Worm (Caenorhabditis elegans) whole organism, L3 larva: ENCODE results near the gene tbc-3.

Experiments used
- R02D3.7 ChIP-seq: fragments of 150-350 bp; optimal IDR thresholded peaks from 2 replicates; lab custom pipeline; 2014; ENCODE audit warnings: missing biosample characterization, missing genetic modification characterization
- ceh-82 ChIP-seq: fragments of 150-350 bp; optimal IDR thresholded peaks from 2 replicates; lab custom pipeline; 2014; ENCODE audit warnings: missing biosample characterization, missing genetic modification characterization
- elt-1 ChIP-seq: fragments of 150-350 bp; optimal IDR thresholded peaks from 2 replicates; lab custom pipeline; 2014; ENCODE audit warnings: missing biosample characterization, missing genetic modification characterization
- lin-39 ChIP-seq: fragments of 150-350 bp; optimal IDR thresholded peaks from 2 replicates; lab custom pipeline; 2018; ENCODE audit warnings: missing biosample characterization, missing genetic modification reagents, missing genetic modification characterization
- nhr-76 ChIP-seq: fragments of 150-350 bp; sonication (generic microtip); optimal IDR thresholded peaks from 5 replicates; lab custom pipeline; 2014; ENCODE audit warnings: missing biosample characterization, missing genetic modification characterization
- pha-4 ChIP-seq: fragments of 150-350 bp; optimal IDR thresholded peaks from 2 replicates; lab custom pipeline; 2014; ENCODE audit warnings: missing biosample characterization, missing genetic modification reagents, missing genetic modification characterization
- skn-1 ChIP-seq: fragments of 150-350 bp; optimal IDR thresholded peaks from 2 replicates; lab custom pipeline; 2014; ENCODE audit warnings: missing biosample characterization, missing genetic modification characterization
- zag-1 ChIP-seq: fragments of 150-350 bp; optimal IDR thresholded peaks from 2 replicates; lab custom pipeline; 2014; ENCODE audit warnings: missing biosample characterization, missing genetic modification characterization

DNA sequence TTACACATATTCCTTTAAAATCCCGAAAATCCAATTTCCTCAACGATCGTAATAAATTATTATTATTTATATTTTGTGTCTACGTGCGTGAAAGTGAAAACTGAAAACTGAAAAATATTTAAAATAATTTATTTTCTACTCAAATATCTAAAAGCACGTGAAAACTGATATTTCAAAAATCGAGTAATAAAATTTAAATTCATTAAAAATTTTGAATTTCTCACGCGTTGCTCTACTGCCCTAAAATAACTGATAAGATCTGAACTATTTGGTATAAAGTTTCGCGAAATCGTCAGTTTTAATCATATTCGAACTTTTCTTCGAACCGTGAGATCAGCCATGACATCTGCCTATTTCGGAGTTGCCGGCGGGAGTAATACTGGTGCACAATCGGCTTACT, 46.6 kb upstream of the tbc-3 start, which contains the start of gene ssq-1:
- TF ChIP-seq lin-39 (tag; lab: Kevin White, UChicago) = no peak
- TF ChIP-seq nhr-76 = no peak
- no peak for TF ChIP-seq skn-1 (tag; lab: Kevin White, UChicago)
- no peak for TF ChIP-seq zag-1 (tag; lab: Kevin White, UChicago)
- TF ChIP-seq ceh-82 (tag; lab: Kevin White, UChicago) = no peak
- no peak for TF ChIP-seq elt-1 (tag; lab: Kevin White, UChicago)
- TF ChIP-seq pha-4 (tag; lab: Kevin White, UChicago) = no peak
- no peak for TF ChIP-seq R02D3.7 (tag; lab: Kevin White, UChicago)
